Fruit fly (Drosophila melanogaster) whole organism, prepupa: ENCODE results near the gene CG3345.

Experiments used
- CG11902 ChIP-seq: fragments of 200-800 bp; sonication (Bioruptor generic); optimal IDR thresholded peaks from 3 replicates; lab custom pipeline; 2016; ENCODE audit warnings: missing biosample characterization, missing genetic modification characterization
- CG16779 ChIP-seq: fragments of 200-800 bp; sonication (Bioruptor generic); optimal IDR thresholded peaks from 3 replicates; lab custom pipeline; 2017; ENCODE audit warnings: missing biosample characterization, mild to moderate bottlenecking, missing genetic modification characterization
- CG31627 ChIP-seq: fragments of 200-800 bp; sonication (Bioruptor generic); optimal IDR thresholded peaks from 3 replicates; lab custom pipeline; 2016; ENCODE audit warnings: missing biosample characterization, missing genetic modification characterization
- CG4318 ChIP-seq: fragments of 200-800 bp; sonication (Bioruptor generic); optimal IDR thresholded peaks from 3 replicates; lab custom pipeline; 2017; ENCODE audit warnings: missing biosample characterization, mild to moderate bottlenecking, missing genetic modification characterization
- CG6854 ChIP-seq: fragments of 200-800 bp; sonication (Bioruptor generic); optimal IDR thresholded peaks from 2 replicates; lab custom pipeline; 2017; ENCODE audit warnings: missing biosample characterization, mild to moderate bottlenecking, missing genetic modification characterization
- Eip93F ChIP-seq: fragments of 200-800 bp; sonication (Bioruptor generic); optimal IDR thresholded peaks from 2 replicates; lab custom pipeline; 2016; ENCODE audit warnings: missing biosample characterization, mild to moderate bottlenecking, missing genetic modification characterization
- Gug ChIP-seq: fragments of 200-800 bp; sonication (Bioruptor generic); IDR thresholded peaks from 2 replicates; pipeline ENCODE4 v1.3.6; 2022; ENCODE audit warnings: missing biosample characterization, missing genetic modification characterization
- Hr38 ChIP-seq: sonication (Bioruptor generic); optimal IDR thresholded peaks from 2 replicates; lab custom pipeline; 2016; ENCODE audit warnings: missing biosample characterization, missing genetic modification characterization
- Hr39 ChIP-seq: fragments of 200-800 bp; sonication (Bioruptor generic); optimal IDR thresholded peaks from 2 replicates; lab custom pipeline; 2016; ENCODE audit warnings: missing biosample characterization, missing genetic modification characterization
- fkh ChIP-seq: fragments of 200-800 bp; sonication (Bioruptor generic); optimal IDR thresholded peaks from 3 replicates; lab custom pipeline; 2017; ENCODE audit warnings: missing biosample characterization, mild to moderate bottlenecking, missing genetic modification characterization, moderate library complexity
- pdm3 ChIP-seq: fragments of 200-800 bp; sonication (Bioruptor generic); optimal IDR thresholded peaks from 3 replicates; lab custom pipeline; 2016; ENCODE audit warnings: missing biosample characterization, missing genetic modification characterization
- ss ChIP-seq, 2 experiments: fragments of 200-800 bp; sonication (Bioruptor generic); optimal IDR thresholded peaks; 2 replicates in 1 of 2; 3 replicates in 1 of 2; lab custom pipeline; 2017 to 2018; ENCODE audit warnings: mild to moderate bottlenecking in 2 of 2, missing biosample characterization in 2 of 2, missing genetic modification characterization in 2 of 2, moderate library complexity in 1 of 2

DNA sequence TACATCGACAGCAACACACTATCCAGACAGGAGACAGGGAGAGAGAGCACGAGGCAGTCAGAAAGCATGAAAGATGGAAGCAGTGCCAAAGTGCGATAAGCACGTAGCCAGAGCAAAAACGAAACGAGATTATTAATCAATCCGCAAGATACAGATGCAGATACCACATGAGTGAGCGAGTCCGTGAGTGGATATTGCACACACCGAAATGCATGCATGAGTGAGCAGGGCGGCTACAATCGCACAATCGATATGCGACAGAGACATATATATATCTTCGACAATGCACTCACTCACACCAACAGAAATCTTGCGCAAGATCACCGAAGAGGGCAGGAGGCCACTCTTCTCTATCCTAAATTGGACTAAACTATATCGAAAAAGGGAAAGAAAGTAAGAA, 46.0 kb upstream of the CG3345 start:
- TF ChIP-seq CG31627 (GFP tag; lab: Kevin White, UChicago) (no peak), Hr39 (GFP tag; lab: Kevin White, UChicago) (no peak), ss (GFP tag; optimal IDR thresholded peaks at IDR 0.05; lab: Kevin White, UChicago) (no peak), CG4318 (no peak), Hr38 (no peak), fkh (GFP tag; lab: Kevin White, UChicago) (no peak), CG11902 (no peak), pdm3 (GFP tag; lab: Kevin White, UChicago) (no peak), Eip93F (GFP tag; lab: Kevin White, UChicago) (no peak), CG6854 (GFP tag; lab: Kevin White, UChicago) (no peak), Gug (GFP tag; lab: Robert Waterston, UW) (no peak), CG16779 (tag; lab: Kevin White, UChicago) (no peak)
